Fruit fly (Drosophila melanogaster): Measurements from ENCODE around the gene CG5199.

Gene CG5199

dm6 chr3L:20405971-20406948 lies 46.4 kb downstream of the CG5199 start (continued):
- no peak for TF ChIP-seq CG17612 (GFP tag; IDR thresholded peaks at IDR 0.05)
- no peak for TF ChIP-seq crol (GFP tag; IDR thresholded peaks at IDR 0.05)
- peak; percentile 13 for TF ChIP-seq fd102C (GFP tag; optimal IDR thresholded peaks at IDR 0.05)
- no peak for TF ChIP-seq maf-S (GFP tag; optimal IDR thresholded peaks at IDR 0.05)
- TF ChIP-seq CG5180 (GFP tag; optimal IDR thresholded peaks at IDR 0.05) = peak; percentile 5
- TF ChIP-seq CG3281 (GFP tag; optimal IDR thresholded peaks at IDR 0.05) = peak; percentile 43
- TF ChIP-seq Sox100B (GFP tag; optimal IDR thresholded peaks at IDR 0.05) = peak; percentile 29
- peak; percentile 79 for TF ChIP-seq grn (GFP tag; optimal IDR thresholded peaks at IDR 0.05)
- TF ChIP-seq CG12299 (tag; optimal IDR thresholded peaks at IDR 0.05) = peak; percentile 34
- no peak for TF ChIP-seq CG3995 (GFP tag; optimal IDR thresholded peaks at IDR 0.05)
- peak; percentile 11 for TF ChIP-seq CG15696 (tag; optimal IDR thresholded peaks at IDR 0.05)
- peak; percentile 45 for TF ChIP-seq CG17385 (GFP tag; optimal IDR thresholded peaks at IDR 0.05)
- TF ChIP-seq CG17568 (GFP tag; optimal IDR thresholded peaks at IDR 0.05) = peak; percentile 73
- TF ChIP-seq HmgD (GFP tag; optimal IDR thresholded peaks at IDR 0.05) = no peak
- peak; percentile 49 for TF ChIP-seq Hmr (GFP tag; optimal IDR thresholded peaks at IDR 0.05)
- peak; percentile 9 for TF ChIP-seq CG1603 (tag; optimal IDR thresholded peaks at IDR 0.05)

dm6 chr3L:20405337-20405887 lies 47.3 kb downstream of the CG5199 start:
- TF ChIP-seq Neu2 (GFP tag; optimal IDR thresholded peaks at IDR 0.05; ENCODE audit: borderline replicate concordance) (peak; percentile 53), CG12744 (GFP tag; optimal IDR thresholded peaks at IDR 0.05) (no peak), CG30403 (GFP tag; optimal IDR thresholded peaks at IDR 0.05) (no peak), CG42726 (GFP tag; IDR thresholded peaks at IDR 0.05; ENCODE audit: partially characterized antibody) (peak; percentile 22; the same call in 1 of the 2 replicates), CG10147 (GFP tag; optimal IDR thresholded peaks at IDR 0.05) (no peak), odd (GFP tag; optimal IDR thresholded peaks at IDR 0.05) (no peak), ac (GFP tag; optimal IDR thresholded peaks at IDR 0.05) (peak; percentile 13), her (GFP tag; optimal IDR thresholded peaks at IDR 0.05) (no peak), twi (tag; optimal IDR thresholded peaks at IDR 0.05) (peak; percentile 92), pros (GFP tag; optimal IDR thresholded peaks at IDR 0.05) (peak; percentile 44), zf30C (GFP tag; optimal IDR thresholded peaks at IDR 0.05) (no peak), kah (GFP tag; optimal IDR thresholded peaks at IDR 0.05) (no peak), D (optimal IDR thresholded peaks at IDR 0.05) (peak; percentile 82), D (GFP tag; optimal IDR thresholded peaks at IDR 0.05) (no peak), dmrt11E (tag; optimal IDR thresholded peaks at IDR 0.05) (no peak), CG17568 (GFP tag; optimal IDR thresholded peaks at IDR 0.05) (peak; percentile 76), seq (GFP tag; IDR thresholded peaks at IDR 0.05) (0 out of 2 replicates have a peak, but pooled peaks have one; percentile 6), CG2199 (GFP tag; IDR thresholded peaks at IDR 0.05) (peak; percentile 19; the same call in 1 of the 3 replicates), pho (GFP tag; optimal IDR thresholded peaks at IDR 0.05) (no peak), pan (optimal IDR thresholded peaks at IDR 0.05) (no peak), pan (GFP tag; optimal IDR thresholded peaks at IDR 0.05 in 1 of 2, IDR thresholded peaks at IDR 0.05 in 1 of 2) (no peak), nerfin-1 (tag; optimal IDR thresholded peaks at IDR 0.05) (peak; percentile 8), sens (GFP tag) (peak; percentile 78), CG10543 (GFP tag; optimal IDR thresholded peaks at IDR 0.05) (no peak), zen (tag; optimal IDR thresholded peaks at IDR 0.05) (peak; percentile 47), rib (GFP tag; IDR thresholded peaks at IDR 0.05) (0 out of 2 replicates have a peak, but pooled peaks have one; percentile 12), CG32767 (GFP tag; IDR thresholded peaks at IDR 0.05) (0 out of 2 replicates have a peak, but pooled peaks have one; percentile 15)
